Worm (Caenorhabditis elegans) whole organism, L4/young adult: ENCODE data around the gene ceh-43.

Source experiments
- W03F9.2 ChIP-seq: fragments of 150-350 bp; optimal IDR thresholded peaks from 2 replicates; lab custom pipeline; 2014; ENCODE audit warnings: missing biosample characterization, missing genetic modification characterization
- dao-5 ChIP-seq: sonication (generic microtip); optimal IDR thresholded peaks from 2 replicates; lab custom pipeline; 2016; ENCODE audit warnings: missing genotype, missing genetic modification characterization, moderate library complexity, missing compliant biosample characterization
- him-1 ChIP-seq: sonication (generic microtip); optimal IDR thresholded peaks from 2 replicates; lab custom pipeline; 2016; ENCODE audit warnings: missing genotype, missing genetic modification reagents, missing genetic modification characterization, missing compliant biosample characterization

The ceh-43 gene

DNA sequence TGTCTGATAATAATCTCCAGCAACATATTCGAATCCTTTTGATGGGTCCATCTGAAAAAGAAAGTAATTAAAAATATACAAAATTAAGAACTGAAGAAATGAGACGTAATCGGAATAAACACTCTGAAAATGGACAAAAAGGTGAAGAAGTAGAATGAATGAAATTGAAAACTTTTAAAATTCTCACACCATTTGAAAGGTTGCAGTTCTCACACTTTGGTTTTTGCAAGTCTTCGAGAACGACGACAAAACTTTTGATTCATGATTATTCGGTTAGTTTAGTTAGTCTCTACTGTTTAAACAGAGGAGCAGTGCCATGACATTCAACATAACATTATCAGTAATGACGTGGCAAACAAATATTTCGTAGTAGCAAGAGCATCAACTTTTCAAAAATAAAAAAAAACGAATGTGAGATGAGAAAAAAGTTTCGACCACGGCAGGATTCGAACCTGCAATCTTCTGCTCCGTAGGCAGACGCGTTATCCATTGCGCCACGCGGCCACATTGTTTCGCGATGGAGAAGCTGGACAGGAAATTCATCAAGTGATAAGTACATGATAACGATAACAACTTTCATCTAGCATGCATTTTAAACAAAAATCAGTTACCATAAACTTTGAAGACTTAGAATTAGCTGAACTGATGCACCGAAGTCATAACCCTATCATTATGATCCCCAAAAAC, at the start of gene ceh-43:
Gene ceh-43 (minus strand): TSS at position 51 of the 687 bp plus-strand sequence.
- TF ChIP-seq W03F9.2 (tag; lab: Kevin White, UChicago) (no peak), dao-5 (tag; lab: Kevin White, UChicago) (no peak), him-1 (no peak)

DNA sequence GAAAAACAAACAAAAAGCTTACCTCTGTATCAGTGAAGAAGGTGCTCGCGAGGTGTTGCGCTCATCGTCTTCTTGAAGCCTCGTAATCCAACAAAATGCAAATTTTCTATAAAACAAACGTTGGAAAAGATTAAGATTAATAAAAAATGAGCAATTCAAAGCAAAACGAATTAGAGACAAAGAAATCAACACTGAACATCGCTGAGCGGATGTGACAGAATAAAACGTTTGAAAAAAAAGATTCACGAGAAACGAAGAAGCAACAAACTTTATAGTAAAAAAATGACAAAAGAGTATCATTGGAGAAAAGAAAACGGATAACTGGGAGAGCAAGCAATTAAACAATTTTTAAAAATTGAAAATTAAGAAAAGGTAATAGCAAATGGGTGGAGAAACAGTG, 49.2 kb upstream of the ceh-43 start, which contains the start of the genes C07G2.5 and atf-7:
Gene C07G2.5 (minus strand): TSS at position 101 of the 400 bp plus-strand sequence.
Gene atf-7 (minus strand): TSS at position 108 of the 400 bp plus-strand sequence.
- TF ChIP-seq dao-5 (tag; lab: Kevin White, UChicago) = no peak
- no peak for TF ChIP-seq him-1
- TF ChIP-seq W03F9.2 (tag; lab: Kevin White, UChicago) = no peak

DNA sequence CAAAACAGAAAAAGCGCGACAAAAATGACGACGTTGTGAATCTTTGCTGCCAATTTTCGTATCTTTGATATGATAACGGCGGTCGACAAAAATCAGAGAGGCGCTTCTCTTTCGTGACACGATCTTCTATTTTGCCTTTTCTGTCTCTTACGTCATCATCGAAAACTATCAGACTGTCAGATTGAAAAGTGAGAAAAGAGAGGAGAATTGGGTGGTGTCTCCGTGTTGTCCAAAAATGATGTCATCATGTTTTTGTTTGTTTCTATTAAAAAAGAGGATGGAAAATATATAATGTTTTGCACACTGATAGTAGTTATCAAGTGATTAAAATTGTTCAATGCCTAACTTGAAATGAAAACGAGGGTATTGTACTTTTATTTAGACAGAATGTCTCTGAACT, 46.3 kb upstream of the ceh-43 start:
- no peak for TF ChIP-seq him-1
- no peak for TF ChIP-seq dao-5 (tag; lab: Kevin White, UChicago)
- no peak for TF ChIP-seq W03F9.2 (tag; lab: Kevin White, UChicago)

DNA sequence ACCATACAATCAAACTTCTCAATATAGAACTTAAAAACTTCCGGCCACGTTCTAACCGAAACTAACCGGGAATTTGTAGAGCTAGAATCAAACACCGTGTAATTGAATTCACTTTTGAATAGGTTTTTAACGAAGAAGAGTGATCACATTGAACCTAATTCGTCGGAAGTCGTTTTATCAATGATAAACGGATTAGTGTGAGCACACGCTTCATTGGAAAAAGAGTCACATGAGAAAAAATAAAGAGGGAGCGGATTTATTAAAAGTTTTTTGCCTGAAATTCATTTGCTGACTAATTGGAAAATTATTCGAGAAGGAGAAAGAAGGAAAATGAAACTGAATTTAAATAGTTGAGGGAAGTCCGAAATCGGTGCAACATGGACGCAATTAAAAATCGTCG, 45.9 kb upstream of the ceh-43 start:
- TF ChIP-seq dao-5 (tag; lab: Kevin White, UChicago) (no peak), him-1 (no peak), W03F9.2 (tag; lab: Kevin White, UChicago) (no peak)

DNA sequence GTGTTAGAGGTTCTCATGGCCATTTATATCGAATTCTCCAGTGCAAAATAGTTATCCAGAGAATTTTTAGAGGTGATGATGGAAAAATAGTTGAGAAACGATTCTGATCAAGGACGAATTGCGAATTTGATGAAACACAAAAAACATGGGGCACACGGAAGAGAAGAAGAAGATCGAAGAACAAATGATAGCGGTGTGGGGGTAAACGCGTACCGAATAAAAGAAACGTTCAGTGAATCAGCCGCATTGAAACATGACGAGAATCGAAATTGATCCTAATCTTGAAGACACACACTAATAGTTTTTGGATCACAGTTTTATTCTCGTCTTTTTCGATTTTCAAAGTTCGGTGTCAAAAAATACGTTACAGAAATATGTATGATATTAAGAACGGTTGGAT, 45.5 kb upstream of the ceh-43 start:
- TF ChIP-seq him-1 = no peak
- no peak for TF ChIP-seq dao-5 (tag; lab: Kevin White, UChicago)
- TF ChIP-seq W03F9.2 (tag; lab: Kevin White, UChicago) = no peak

DNA sequence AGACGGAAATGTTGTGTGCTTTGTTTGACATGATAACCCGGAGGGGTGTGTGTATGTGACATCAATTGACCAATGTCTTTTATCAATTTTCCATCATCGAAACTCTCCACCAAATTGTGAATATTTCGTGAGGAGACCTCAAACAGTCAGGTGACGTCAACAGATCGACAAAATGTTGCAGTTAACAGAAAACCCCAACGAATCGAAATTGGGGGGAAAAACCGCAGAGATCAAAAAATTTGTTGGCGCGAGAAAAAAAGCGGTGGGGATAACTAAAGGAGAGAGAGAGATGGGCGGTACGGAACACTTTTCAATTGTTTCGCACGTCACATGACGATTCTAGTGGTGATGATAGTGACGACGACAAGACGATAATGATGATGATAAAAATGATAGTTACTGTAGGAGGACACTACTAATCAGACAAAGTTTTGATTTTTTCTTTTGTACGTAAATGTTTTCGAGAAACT, 44.8 kb upstream of the ceh-43 start:
- TF ChIP-seq W03F9.2 (tag; lab: Kevin White, UChicago) (no peak), him-1 (no peak), dao-5 (tag; lab: Kevin White, UChicago) (no peak)

DNA sequence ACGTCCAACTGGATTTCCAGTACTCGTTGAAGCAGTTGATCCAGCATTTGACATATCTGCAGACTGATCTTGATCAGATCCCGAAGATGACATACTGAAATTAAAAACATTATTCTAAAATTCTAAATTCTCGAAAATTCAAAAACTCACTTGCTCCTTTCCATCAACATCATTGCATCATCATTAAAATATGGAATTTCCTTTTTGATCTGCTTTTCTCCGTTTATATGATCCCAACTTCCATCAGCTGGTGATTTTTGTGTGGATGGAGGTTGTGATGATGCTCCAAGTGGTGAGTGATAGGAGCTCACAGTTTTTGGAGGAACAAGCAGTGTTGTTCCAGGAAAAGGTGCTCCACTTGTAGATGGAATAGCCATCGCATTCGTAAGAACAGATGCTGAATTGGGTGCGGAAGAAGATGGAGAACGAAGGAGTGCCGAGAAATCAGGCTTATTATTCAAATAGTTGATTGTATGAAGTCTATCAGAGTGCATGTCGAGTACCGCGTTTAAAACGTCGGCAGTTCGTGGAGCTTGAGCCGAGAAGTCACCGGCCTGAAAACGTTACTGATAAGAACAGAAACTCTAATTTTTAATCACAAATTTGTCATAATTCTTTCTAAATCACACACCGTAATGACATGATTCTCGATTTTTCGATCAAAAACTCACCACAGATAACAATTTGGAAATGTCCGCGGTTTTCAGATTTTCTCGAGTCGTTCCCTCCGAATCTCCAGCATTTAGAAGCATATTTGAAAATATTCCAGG, 43.5 kb upstream of the ceh-43 start:
- TF ChIP-seq W03F9.2 (tag; lab: Kevin White, UChicago) = no peak
- no peak for TF ChIP-seq him-1
- TF ChIP-seq dao-5 (tag; lab: Kevin White, UChicago) = no peak

DNA sequence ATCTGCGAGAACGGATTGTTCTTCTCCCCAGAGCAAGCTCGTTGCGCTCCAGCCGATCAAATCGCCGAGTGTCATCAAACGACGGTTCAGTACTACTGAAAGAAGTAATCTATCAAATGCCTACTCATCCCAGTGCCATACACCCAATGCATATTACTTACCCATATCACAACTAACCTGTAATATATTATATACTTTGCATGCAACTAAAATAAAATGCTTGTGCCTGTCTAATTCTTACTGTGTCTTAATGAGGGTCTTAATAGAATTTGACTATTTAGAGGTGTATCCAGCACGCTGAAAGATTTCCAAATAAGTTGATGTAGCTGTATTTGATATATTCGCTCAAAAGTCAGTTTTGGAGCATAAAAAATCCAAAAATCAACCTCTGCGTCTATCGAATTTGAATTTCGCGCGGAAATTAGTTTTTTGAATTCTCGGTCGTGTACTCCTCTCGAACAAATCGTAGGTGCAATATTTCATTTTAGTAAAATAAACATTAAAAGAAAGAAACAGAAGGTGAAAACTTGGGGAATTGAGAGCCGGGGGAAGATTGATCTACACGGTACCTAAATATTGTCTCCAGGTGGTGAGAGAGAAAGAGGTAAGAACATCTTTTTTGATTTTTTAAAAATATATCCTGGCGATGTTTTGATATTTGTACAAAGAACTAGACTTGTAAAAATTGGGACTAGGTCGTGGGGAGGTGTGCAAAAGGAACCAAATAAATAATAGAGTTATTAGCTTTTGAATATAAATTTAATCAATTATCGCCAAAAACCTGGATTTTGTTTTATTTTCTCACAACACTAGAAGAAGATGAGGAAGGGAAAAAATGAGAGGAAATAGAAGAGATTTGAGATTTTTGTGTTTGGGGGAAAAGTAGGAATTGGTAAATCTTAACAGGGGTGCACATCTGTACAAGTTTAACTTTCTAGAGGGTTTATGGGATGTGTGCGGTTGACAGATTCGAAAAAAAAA, 41.7 kb upstream of the ceh-43 start:
- peak; percentile 25 for TF ChIP-seq him-1
- TF ChIP-seq W03F9.2 (tag; lab: Kevin White, UChicago) = no peak

DNA sequence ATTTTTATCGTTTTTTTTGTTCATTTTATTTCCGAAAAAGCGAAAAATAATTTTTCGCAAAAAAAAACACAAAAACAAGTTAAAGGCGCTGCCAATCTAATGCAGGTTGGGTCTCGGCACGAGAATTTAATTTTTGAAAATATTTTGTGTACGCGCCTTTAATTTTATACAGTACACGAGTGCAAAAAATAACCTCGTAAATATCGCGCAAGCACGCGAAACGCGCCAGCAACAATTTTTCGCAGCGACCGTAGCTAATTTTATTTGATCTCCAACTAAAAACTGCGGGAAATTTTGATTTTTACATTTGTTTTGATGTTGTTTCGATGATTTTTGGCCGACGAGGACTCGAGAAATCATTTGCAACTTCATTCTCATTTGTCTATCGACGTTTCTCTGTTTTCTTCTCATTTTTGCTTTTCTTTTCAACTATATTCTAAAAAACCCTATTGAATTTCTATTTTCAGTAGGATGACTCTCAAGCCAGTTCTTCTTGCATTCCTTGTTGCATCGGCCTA, 39.2 kb upstream of the ceh-43 start, which contains the start of gene cpg-1:
Gene cpg-1 (plus strand): TSS at position 468 of the 518 bp plus-strand sequence.
- TF ChIP-seq dao-5 (tag; lab: Kevin White, UChicago) (no peak), him-1 (no peak), W03F9.2 (tag; lab: Kevin White, UChicago) (peak; percentile 30)

DNA sequence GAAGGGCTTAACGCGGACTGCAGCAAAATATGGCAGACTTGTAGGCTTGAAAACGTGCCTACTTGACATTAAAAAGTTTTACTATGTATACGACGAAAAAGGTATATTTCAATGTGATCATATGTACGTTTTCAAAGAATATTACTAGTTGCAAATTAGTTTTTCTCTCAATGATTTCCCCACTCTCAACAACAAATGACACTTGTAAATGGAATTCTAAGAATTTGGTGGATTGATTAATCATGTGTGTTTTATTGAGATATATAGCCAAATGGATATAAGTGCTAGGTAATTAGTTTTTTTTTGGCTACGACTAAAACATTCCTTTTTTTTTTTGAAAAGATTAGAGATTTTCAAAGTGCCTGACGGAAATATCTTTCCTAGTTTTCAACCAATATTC, 37.5 kb upstream of the ceh-43 start:
- TF ChIP-seq W03F9.2 (tag; lab: Kevin White, UChicago) (no peak), him-1 (no peak), dao-5 (tag; lab: Kevin White, UChicago) (no peak)

DNA sequence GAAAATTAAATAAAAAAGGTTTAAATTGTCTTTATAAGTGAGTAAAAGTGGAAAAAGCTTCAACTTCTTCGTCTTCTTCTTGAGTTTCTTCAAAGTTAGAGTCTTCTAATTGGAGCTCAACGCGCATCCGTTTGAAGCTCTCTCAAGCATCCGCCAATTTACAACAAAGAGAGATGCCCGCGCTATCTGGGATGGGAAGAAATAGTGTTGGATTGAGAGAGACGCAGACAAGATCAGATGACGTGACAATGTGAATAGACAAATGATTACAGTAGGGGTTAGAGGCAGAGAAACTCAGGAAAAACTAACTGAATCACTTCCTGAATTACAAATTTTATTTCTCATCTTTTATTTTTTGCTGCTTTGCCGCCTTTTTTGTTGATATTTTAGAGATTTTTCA, 33.2 kb upstream of the ceh-43 start:
- no peak for TF ChIP-seq dao-5 (tag; lab: Kevin White, UChicago)
- TF ChIP-seq him-1 = no peak
- TF ChIP-seq W03F9.2 (tag; lab: Kevin White, UChicago) = no peak

DNA sequence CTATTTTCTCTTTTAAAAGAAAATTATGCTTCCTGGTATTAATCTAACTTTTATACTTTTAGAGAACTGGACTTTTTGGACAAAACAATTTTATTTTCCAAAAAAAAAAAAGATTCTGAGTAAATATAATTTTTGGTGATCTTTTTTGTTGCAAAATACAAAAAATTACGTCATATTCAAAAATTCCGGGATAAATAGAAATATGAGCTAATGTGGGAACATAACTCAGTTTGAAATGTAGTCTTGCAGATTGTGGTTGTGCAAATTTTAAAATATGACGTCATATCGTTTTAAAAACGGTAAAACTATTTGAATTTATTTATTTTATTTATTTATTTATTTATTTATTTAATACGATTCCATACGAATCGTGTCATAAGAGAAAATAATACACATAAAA, 32.0 kb upstream of the ceh-43 start:
- no peak for TF ChIP-seq him-1
- no peak for TF ChIP-seq W03F9.2 (tag; lab: Kevin White, UChicago)
- TF ChIP-seq dao-5 (tag; lab: Kevin White, UChicago) = no peak

DNA sequence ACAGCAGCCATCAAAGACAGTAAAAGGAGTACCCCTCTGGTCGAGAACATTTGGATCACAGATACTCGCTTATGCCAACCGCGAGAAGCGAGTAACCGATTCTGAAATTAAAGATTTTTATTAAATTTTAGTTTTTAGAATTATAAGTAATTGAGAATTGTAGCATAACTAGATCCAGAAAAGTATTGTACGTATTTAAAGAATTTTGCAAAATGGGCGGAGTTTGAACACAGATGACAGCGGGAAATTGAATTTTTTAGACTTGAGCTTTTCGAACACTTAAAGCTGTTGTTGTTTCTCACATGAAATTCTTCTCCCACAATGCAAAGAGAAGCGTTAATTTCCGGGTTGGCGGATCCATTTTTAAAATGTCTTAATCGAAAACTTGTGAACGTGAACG, 27.7 kb upstream of the ceh-43 start, which contains the start of gene ins-17:
Gene ins-17 (minus strand): TSS at position 101 of the 400 bp plus-strand sequence.
- TF ChIP-seq him-1 = no peak
- TF ChIP-seq dao-5 (tag; lab: Kevin White, UChicago) = no peak
- no peak for TF ChIP-seq W03F9.2 (tag; lab: Kevin White, UChicago)
